Fruit fly (Drosophila melanogaster) whole organism, embryonic: ENCODE results near the gene CG6055.

Source experiments
- Bdp1 ChIP-seq: fragments of 200-800 bp; sonication (Bioruptor generic); optimal IDR thresholded peaks from 3 replicates; lab custom pipeline; 2016; ENCODE audit warnings: missing biosample characterization, missing genetic modification characterization
- CG1024 ChIP-seq: fragments of 200-800 bp; sonication (Bioruptor generic); IDR thresholded peaks from 2 replicates; pipeline ENCODE4 v1.3.6; 2022; ENCODE audit warnings: missing biosample characterization, missing genetic modification characterization
- CG10366 ChIP-seq: fragments of 200-800 bp; sonication (Bioruptor generic); IDR thresholded peaks from 2 replicates; pipeline ENCODE4 v1.3.6; 2022; ENCODE audit warnings: missing biosample characterization, missing genetic modification characterization
- CG12104 ChIP-seq: fragments of 200-800 bp; sonication (Bioruptor generic); optimal IDR thresholded peaks from 3 replicates; lab custom pipeline; 2016; ENCODE audit warnings: missing biosample characterization, missing genetic modification characterization
- CG12769 ChIP-seq: fragments of 200-800 bp; sonication (Bioruptor generic); optimal IDR thresholded peaks from 2 replicates; lab custom pipeline; 2019; ENCODE audit warnings: missing biosample characterization, mild to moderate bottlenecking, missing genetic modification characterization, moderate library complexity
- CG13287 ChIP-seq: fragments of 200-800 bp; sonication (Bioruptor generic); IDR thresholded peaks from 2 replicates; pipeline ENCODE4 v1.3.6; 2022; ENCODE audit warnings: missing biosample characterization, missing genetic modification characterization; ENCODE audit not compliant: partially characterized antibody
- CG13424 ChIP-seq: fragments of 200-800 bp; sonication (Bioruptor generic); optimal IDR thresholded peaks from 2 replicates; lab custom pipeline; 2019; ENCODE audit warnings: missing biosample characterization, mild to moderate bottlenecking, missing genetic modification characterization, moderate library complexity
- CG13894 ChIP-seq: fragments of 200-800 bp; sonication (Bioruptor generic); optimal IDR thresholded peaks from 3 replicates; lab custom pipeline; 2018; ENCODE audit warnings: missing biosample characterization, mild to moderate bottlenecking, missing genetic modification characterization, moderate library complexity
- CG1603 ChIP-seq: fragments of 200-800 bp; sonication (Bioruptor generic); optimal IDR thresholded peaks from 2 replicates; lab custom pipeline; 2019; ENCODE audit warnings: missing biosample characterization, mild to moderate bottlenecking, missing genetic modification characterization, moderate library complexity
- CG16863 ChIP-seq: fragments of 200-800 bp; sonication (Bioruptor generic); optimal IDR thresholded peaks from 3 replicates; lab custom pipeline; 2016; ENCODE audit warnings: missing biosample characterization, missing genetic modification characterization
- CG17612 ChIP-seq: fragments of 200-800 bp; sonication (Bioruptor generic); IDR thresholded peaks from 2 replicates; pipeline ENCODE4 v1.3.6; 2022; ENCODE audit warnings: missing biosample characterization, missing genetic modification characterization
- CG18764 ChIP-seq: fragments of 200-800 bp; sonication (Bioruptor generic); optimal IDR thresholded peaks from 3 replicates; lab custom pipeline; 2016; ENCODE audit warnings: missing biosample characterization, missing genetic modification characterization
- CG31224 ChIP-seq: fragments of 200-800 bp; sonication (Bioruptor generic); IDR thresholded peaks from 2 replicates; pipeline ENCODE4 v1.3.6; 2022; ENCODE audit warnings: missing biosample characterization, missing genetic modification characterization
- CG31365 ChIP-seq: fragments of 200-800 bp; sonication (Bioruptor generic); optimal IDR thresholded peaks from 2 replicates; lab custom pipeline; 2018; ENCODE audit warnings: missing biosample characterization, mild to moderate bottlenecking, missing genetic modification characterization
- CG33213 ChIP-seq: fragments of 200-800 bp; sonication (Bioruptor generic); optimal IDR thresholded peaks from 3 replicates; lab custom pipeline; 2016; ENCODE audit warnings: missing biosample characterization, missing genetic modification characterization
- CG3726 ChIP-seq: fragments of 200-800 bp; sonication (Bioruptor generic); IDR thresholded peaks from 3 replicates; pipeline ENCODE4, ENCODE4 v1.3.6; 2022; ENCODE audit warnings: missing biosample characterization, missing genetic modification characterization
- CG3838 ChIP-seq: fragments of 200-800 bp; sonication (Bioruptor generic); optimal IDR thresholded peaks from 3 replicates; lab custom pipeline; 2016; ENCODE audit warnings: missing biosample characterization, missing genetic modification characterization
- CG4404 ChIP-seq: fragments of 200-800 bp; sonication (Bioruptor generic); IDR thresholded peaks from 2 replicates; pipeline ENCODE4 v1.3.6; 2022; ENCODE audit warnings: missing biosample characterization, missing genetic modification characterization
- CG5180 ChIP-seq: fragments of 200-800 bp; sonication (Bioruptor generic); optimal IDR thresholded peaks from 3 replicates; lab custom pipeline; 2017; ENCODE audit warnings: missing biosample characterization, missing genetic modification characterization, mild to moderate bottlenecking, moderate library complexity, missing genetic modification reagents
- CG7372 ChIP-seq: fragments of 200-800 bp; sonication (Bioruptor generic); IDR thresholded peaks from 2 replicates; pipeline ENCODE4 v1.3.6; 2022; ENCODE audit warnings: missing biosample characterization, missing genetic modification characterization
- Deaf1 ChIP-seq: fragments of 200-800 bp; optimal IDR thresholded peaks from 3 replicates; lab custom pipeline; 2019; ENCODE audit warnings: missing biosample characterization, mild to moderate bottlenecking, missing genetic modification characterization, moderate library complexity
- Dfd ChIP-seq, 2 experiments: fragments of >200 bp; optimal IDR thresholded peaks; 2 replicates each; lab custom pipeline; 2017; ENCODE audit warnings: missing biosample characterization in 2 of 2, missing genetic modification characterization in 2 of 2
- Gug ChIP-seq: fragments of 200-800 bp; sonication (Bioruptor generic); IDR thresholded peaks from 4 replicates; pipeline ENCODE4 v1.3.6; 2022; ENCODE audit warnings: missing biosample characterization, missing genetic modification characterization
- Optix ChIP-seq: fragments of 200-800 bp; sonication (Bioruptor generic); IDR thresholded peaks from 3 replicates; pipeline ENCODE4 v1.3.6; 2022; ENCODE audit warnings: missing biosample characterization, missing genetic modification characterization
- Rx ChIP-seq: fragments of 200-800 bp; sonication (Bioruptor generic); IDR thresholded peaks from 2 replicates; pipeline ENCODE4 v1.3.6; 2022; ENCODE audit warnings: missing biosample characterization, missing genetic modification characterization
- TFAM ChIP-seq: fragments of 200-800 bp; sonication (Bioruptor generic); optimal IDR thresholded peaks from 2 replicates; lab custom pipeline; 2017; ENCODE audit warnings: missing biosample characterization, missing genetic modification characterization, inconsistent platforms
- Vsx1 ChIP-seq: fragments of 200-800 bp; sonication (Bioruptor generic); optimal IDR thresholded peaks from 2 replicates; lab custom pipeline; 2017; ENCODE audit warnings: missing biosample characterization, mild to moderate bottlenecking, missing genetic modification characterization, missing genetic modification reagents
- ab ChIP-seq: fragments of 200-800 bp; sonication (Bioruptor generic); optimal IDR thresholded peaks from 2 replicates; lab custom pipeline; 2016; ENCODE audit warnings: missing biosample characterization, missing genetic modification characterization
- amos ChIP-seq: fragments of 200-800 bp; sonication (Bioruptor generic); IDR thresholded peaks from 2 replicates; pipeline ENCODE4 v1.3.6; 2022; ENCODE audit warnings: missing biosample characterization, missing genetic modification characterization; ENCODE audit not compliant: partially characterized antibody
- ase ChIP-seq: fragments of 200-800 bp; sonication (Bioruptor generic); IDR thresholded peaks from 3 replicates; pipeline ENCODE4 v1.3.6; 2022; ENCODE audit warnings: missing biosample characterization, missing genetic modification characterization
- ci ChIP-seq: fragments of 200-800 bp; sonication (Bioruptor generic); IDR thresholded peaks from 3 replicates; pipeline ENCODE4 v1.3.6; 2022; ENCODE audit warnings: missing biosample characterization, missing genetic modification characterization
- dati ChIP-seq: fragments of 200-800 bp; sonication (Bioruptor generic); IDR thresholded peaks from 2 replicates; pipeline ENCODE4 v1.3.6; 2022; ENCODE audit warnings: missing biosample characterization, missing genetic modification characterization
- eyg ChIP-seq: fragments of 200-800 bp; sonication (Bioruptor generic); optimal IDR thresholded peaks from 3 replicates; lab custom pipeline; 2016; ENCODE audit warnings: missing biosample characterization, missing genetic modification characterization
- gce ChIP-seq: fragments of 200-800 bp; sonication (Bioruptor generic); IDR thresholded peaks from 3 replicates; pipeline ENCODE4 v1.3.6; 2022; ENCODE audit warnings: missing biosample characterization, missing genetic modification characterization
- gsb-n ChIP-seq: fragments of 200-800 bp; sonication (Bioruptor generic); optimal IDR thresholded peaks from 3 replicates; lab custom pipeline; 2018; ENCODE audit warnings: missing biosample characterization, mild to moderate bottlenecking, missing genetic modification characterization
- kah ChIP-seq: fragments of 200-800 bp; sonication (Bioruptor generic); optimal IDR thresholded peaks from 2 replicates; lab custom pipeline; 2018; ENCODE audit warnings: missing biosample characterization, mild to moderate bottlenecking, missing genetic modification characterization
- knrl ChIP-seq: fragments of 200-800 bp; sonication (Bioruptor generic); IDR thresholded peaks from 3 replicates; pipeline ENCODE4 v1.3.6; 2022; ENCODE audit warnings: missing biosample characterization, missing genetic modification characterization; ENCODE audit not compliant: partially characterized antibody
- lilli ChIP-seq: fragments of 200-800 bp; sonication (Bioruptor generic); optimal IDR thresholded peaks from 3 replicates; lab custom pipeline; 2016; ENCODE audit warnings: missing biosample characterization, missing genetic modification characterization
- maf-S ChIP-seq: fragments of 200-800 bp; sonication (Bioruptor generic); optimal IDR thresholded peaks from 2 replicates; lab custom pipeline; 2016; ENCODE audit warnings: missing biosample characterization, missing genetic modification characterization
- rib ChIP-seq: fragments of 200-800 bp; sonication (Bioruptor generic); IDR thresholded peaks from 2 replicates; pipeline ENCODE4 v1.3.6; 2022; ENCODE audit warnings: missing biosample characterization, missing genetic modification characterization
- sens ChIP-seq: fragments of 200-800 bp; sonication (Bioruptor generic); peaks from one replicate; lab custom pipeline; 2016; ENCODE audit warnings: missing biosample characterization, missing genetic modification characterization
- sens-2 ChIP-seq: fragments of 200-800 bp; sonication (Bioruptor generic); IDR thresholded peaks from 2 replicates; pipeline ENCODE4 v1.3.6; 2022; ENCODE audit warnings: missing biosample characterization, missing genetic modification characterization
- ssp ChIP-seq: fragments of 200-800 bp; sonication (Bioruptor generic); IDR thresholded peaks from 2 replicates; pipeline ENCODE4 v1.3.6; 2022; ENCODE audit warnings: missing biosample characterization, missing genetic modification characterization
- tap ChIP-seq: fragments of 200-800 bp; optimal IDR thresholded peaks from 3 replicates; lab custom pipeline; 2019; ENCODE audit warnings: missing biosample characterization, mild to moderate bottlenecking, missing genetic modification characterization, moderate library complexity
- unc-4 ChIP-seq: fragments of 200-800 bp; sonication (Bioruptor generic); IDR thresholded peaks from 2 replicates; pipeline ENCODE4 v1.3.6; 2022; ENCODE audit warnings: missing biosample characterization, missing genetic modification characterization; ENCODE audit not compliant: partially characterized antibody
- unpg ChIP-seq: fragments of 200-800 bp; sonication (Bioruptor generic); optimal IDR thresholded peaks from 3 replicates; lab custom pipeline; 2018; ENCODE audit warnings: missing biosample characterization, mild to moderate bottlenecking, missing genetic modification characterization, moderate library complexity
- vnd ChIP-seq: fragments of 200-800 bp; sonication (Bioruptor generic); IDR thresholded peaks from 3 replicates; pipeline ENCODE4 v1.3.6; 2022; ENCODE audit warnings: missing biosample characterization, missing genetic modification characterization; ENCODE audit not compliant: partially characterized antibody
- z ChIP-seq: fragments of 200-800 bp; sonication (Bioruptor generic); IDR thresholded peaks from 3 replicates; pipeline ENCODE4 v1.3.6; 2022; ENCODE audit warnings: missing biosample characterization, missing genetic modification characterization
- zfh2 ChIP-seq: fragments of 200-800 bp; sonication (Bioruptor generic); optimal IDR thresholded peaks from 2 replicates; lab custom pipeline; 2016; ENCODE audit warnings: missing biosample characterization, missing genetic modification characterization

CG6055 gene

dm6 chr2L:7436492-7437324, 29.6 kb upstream of the CG6055 start:
- TF ChIP-seq sens-2 (GFP tag; lab: Robert Waterston, UW) (0 out of 2 replicates have a peak, but pooled peaks have one; percentile 37), tap (peak; percentile 29), CG12769 (peak; percentile 85), maf-S (GFP tag; lab: Kevin White, UChicago) (peak; percentile 73), CG3838 (GFP tag; lab: Kevin White, UChicago) (peak; percentile 74), CG7372 (GFP tag; lab: Robert Waterston, UW) (peak; percentile 54; the same call in 1 of the 2 replicates), zfh2 (GFP tag; lab: Kevin White, UChicago) (peak; percentile 70), ab (GFP tag; lab: Kevin White, UChicago) (no peak), rib (GFP tag; lab: Robert Waterston, UW) (peak; percentile 82), Optix (GFP tag; lab: Robert Waterston, UW) (peak; percentile 53; the same call in 2 of the 3 replicates), CG13894 (tag; lab: Kevin White, UChicago) (peak; percentile 67), CG13424 (peak; percentile 61), CG3726 (GFP tag; lab: Robert Waterston, UW) (peak; percentile 66; the same call in 1 of the 3 replicates), CG10366 (GFP tag; lab: Robert Waterston, UW) (peak; percentile 67), ase (GFP tag; lab: Robert Waterston, UW) (peak; percentile 72; the same call in 2 of the 3 replicates), CG17612 (GFP tag; lab: Robert Waterston, UW) (peak; percentile 67), CG31224 (GFP tag; lab: Robert Waterston, UW) (peak; percentile 48; the same call in 1 of the 2 replicates), CG12104 (GFP tag; lab: Kevin White, UChicago) (peak; percentile 66), CG1024 (peak; percentile 81), Bdp1 (peak; percentile 51), gce (GFP tag; lab: Robert Waterston, UW) (peak; percentile 71; the same call in 2 of the 3 replicates), CG31365 (tag; lab: Kevin White, UChicago) (peak; percentile 41), CG33213 (GFP tag; lab: Kevin White, UChicago) (peak; percentile 79), Gug (no peak), eyg (peak; percentile 79), sens (GFP tag; lab: Kevin White, UChicago) (peak; percentile 93), gsb-n (peak; percentile 4), CG16863 (GFP tag; lab: Kevin White, UChicago) (peak; percentile 66), Vsx1 (GFP tag; lab: Kevin White, UChicago) (peak; percentile 91), unc-4 (GFP tag; lab: Robert Waterston, UW) (no peak), unpg (GFP tag; lab: Kevin White, UChicago) (peak; percentile 54), z (GFP tag; lab: Robert Waterston, UW) (no peak), Deaf1 (no peak), amos (GFP tag; lab: Robert Waterston, UW) (no peak), CG4404 (GFP tag; lab: Robert Waterston, UW) (no peak), Rx (GFP tag; lab: Robert Waterston, UW) (no peak), CG1603 (tag; lab: Kevin White, UChicago) (peak; percentile 67), TFAM (GFP tag; lab: Kevin White, UChicago) (no peak), CG5180 (GFP tag; lab: Kevin White, UChicago) (peak; percentile 67), Dfd (GFP tag; optimal IDR thresholded peaks at IDR 0.05; lab: Kevin White, UChicago) (no peak), dati (GFP tag; lab: Robert Waterston, UW) (no peak), ci (GFP tag; lab: Robert Waterston, UW) (peak; percentile 92), kah (GFP tag; lab: Kevin White, UChicago) (peak; percentile 6), ssp (no peak), lilli (GFP tag; lab: Kevin White, UChicago) (peak; percentile 48), knrl (GFP tag; lab: Robert Waterston, UW) (no peak), vnd (no peak), CG18764 (GFP tag; lab: Kevin White, UChicago) (peak; percentile 76), CG13287 (no peak)
